Fruit fly (Drosophila melanogaster) whole organism, embryonic: ENCODE measurements around the gene CG4210.

ENCODE experiments used
- ATbp ChIP-seq: fragments of 200-800 bp; sonication (Bioruptor generic); optimal IDR thresholded peaks from 2 replicates; lab custom pipeline; 2017; ENCODE audit warnings: missing biosample characterization, mild to moderate bottlenecking, missing genetic modification characterization, missing genetic modification reagents
- Antp ChIP-seq: fragments of 200-800 bp; sonication (Bioruptor generic); optimal IDR thresholded peaks from 3 replicates; lab custom pipeline; 2016; ENCODE audit warnings: missing biosample characterization, missing genetic modification characterization
- Atf-2 ChIP-seq: fragments of 200-800 bp; sonication (Bioruptor generic); optimal IDR thresholded peaks from 2 replicates; lab custom pipeline; 2016; ENCODE audit warnings: missing biosample characterization, missing genetic modification characterization
- B-H1 ChIP-seq: fragments of 200-800 bp; sonication (Bioruptor generic); IDR thresholded peaks from 3 replicates; pipeline ENCODE4 v1.3.6; 2022; ENCODE audit warnings: missing biosample characterization, missing genetic modification characterization
- CG1024 ChIP-seq: fragments of 200-800 bp; sonication (Bioruptor generic); IDR thresholded peaks from 2 replicates; pipeline ENCODE4 v1.3.6; 2022; ENCODE audit warnings: missing biosample characterization, missing genetic modification characterization
- CG10565 ChIP-seq: fragments of 200-800 bp; sonication (Bioruptor generic); optimal IDR thresholded peaks from 3 replicates; lab custom pipeline; 2016; ENCODE audit warnings: missing biosample characterization, mild to moderate bottlenecking, missing genetic modification characterization
- CG10654 ChIP-seq: fragments of 200-800 bp; sonication (Bioruptor generic); optimal IDR thresholded peaks from 2 replicates; lab custom pipeline; 2016; ENCODE audit warnings: missing biosample characterization, missing genetic modification characterization
- CG12071 ChIP-seq: fragments of 200-800 bp; sonication (Bioruptor generic); optimal IDR thresholded peaks from 3 replicates; lab custom pipeline; 2018; ENCODE audit warnings: missing biosample characterization, mild to moderate bottlenecking, missing genetic modification characterization
- CG12219 ChIP-seq: fragments of 200-800 bp; sonication (Bioruptor generic); optimal IDR thresholded peaks from 3 replicates; lab custom pipeline; 2018; ENCODE audit warnings: missing biosample characterization, mild to moderate bottlenecking, missing genetic modification characterization
- CG12744 ChIP-seq: fragments of 200-800 bp; sonication (Bioruptor generic); optimal IDR thresholded peaks from 2 replicates; lab custom pipeline; 2016; ENCODE audit warnings: missing biosample characterization, missing genetic modification characterization
- CG14667 ChIP-seq: fragments of 200-800 bp; sonication (Bioruptor generic); IDR thresholded peaks from 2 replicates; pipeline ENCODE4 v1.3.6; 2022; ENCODE audit warnings: missing biosample characterization, missing genetic modification characterization
- CG1647 ChIP-seq: fragments of 200-800 bp; sonication (Bioruptor generic); optimal IDR thresholded peaks from 3 replicates; lab custom pipeline; 2016; ENCODE audit warnings: missing biosample characterization, missing genetic modification characterization
- CG16779 ChIP-seq: fragments of 200-800 bp; sonication (Bioruptor generic); IDR thresholded peaks from 2 replicates; pipeline ENCODE4 v1.3.6; 2022; ENCODE audit warnings: missing biosample characterization, missing genetic modification characterization
- CG31388 ChIP-seq: fragments of 200-800 bp; sonication (Bioruptor generic); optimal IDR thresholded peaks from 2 replicates; lab custom pipeline; 2016; ENCODE audit warnings: missing biosample characterization, missing genetic modification characterization
- CG3281 ChIP-seq: fragments of 200-800 bp; sonication (Bioruptor generic); optimal IDR thresholded peaks from 3 replicates; lab custom pipeline; 2017; ENCODE audit warnings: missing biosample characterization, mild to moderate bottlenecking, missing genetic modification characterization
- CG3726 ChIP-seq: fragments of 200-800 bp; sonication (Bioruptor generic); IDR thresholded peaks from 3 replicates; pipeline ENCODE4, ENCODE4 v1.3.6; 2022; ENCODE audit warnings: missing biosample characterization, missing genetic modification characterization
- CG4820 ChIP-seq: fragments of 200-800 bp; sonication (Bioruptor generic); optimal IDR thresholded peaks from 3 replicates; lab custom pipeline; 2016; ENCODE audit warnings: missing biosample characterization, missing genetic modification characterization
- CG5180 ChIP-seq: fragments of 200-800 bp; sonication (Bioruptor generic); optimal IDR thresholded peaks from 3 replicates; lab custom pipeline; 2017; ENCODE audit warnings: missing biosample characterization, missing genetic modification characterization, mild to moderate bottlenecking, moderate library complexity, missing genetic modification reagents
- CG6765 ChIP-seq: fragments of 200-800 bp; sonication (Bioruptor generic); optimal IDR thresholded peaks from 3 replicates; lab custom pipeline; 2017; ENCODE audit warnings: missing biosample characterization, mild to moderate bottlenecking, missing genetic modification characterization
- CG7556 ChIP-seq: fragments of 200-800 bp; sonication (Bioruptor generic); optimal IDR thresholded peaks from 2 replicates; lab custom pipeline; 2017; ENCODE audit warnings: missing biosample characterization, mild to moderate bottlenecking, missing genetic modification characterization
- CG8388 ChIP-seq: fragments of 200-800 bp; sonication (Bioruptor generic); optimal IDR thresholded peaks from 2 replicates; lab custom pipeline; 2019; ENCODE audit warnings: missing biosample characterization, mild to moderate bottlenecking, missing genetic modification characterization, moderate library complexity
- CkIIα-i1 ChIP-seq: fragments of 200-800 bp; sonication (Bioruptor generic); IDR thresholded peaks from 2 replicates; pipeline ENCODE4 v1.3.6; 2022; ENCODE audit warnings: missing biosample characterization, missing genetic modification characterization
- Deaf1 ChIP-seq: fragments of 200-800 bp; optimal IDR thresholded peaks from 3 replicates; lab custom pipeline; 2019; ENCODE audit warnings: missing biosample characterization, mild to moderate bottlenecking, missing genetic modification characterization, moderate library complexity
- Dfd ChIP-seq, 2 experiments: fragments of >200 bp; optimal IDR thresholded peaks; 2 replicates each; lab custom pipeline; 2017; ENCODE audit warnings: missing biosample characterization in 2 of 2, missing genetic modification characterization in 2 of 2
- Dip3 ChIP-seq: fragments of 200-800 bp; sonication (Bioruptor generic); optimal IDR thresholded peaks from 3 replicates; lab custom pipeline; 2016; ENCODE audit warnings: missing biosample characterization, missing genetic modification characterization
- Dp ChIP-seq: fragments of 200-800 bp; sonication (Bioruptor generic); optimal IDR thresholded peaks from 2 replicates; lab custom pipeline; 2018; ENCODE audit warnings: missing biosample characterization, mild to moderate bottlenecking, missing genetic modification characterization, moderate library complexity
- Gug ChIP-seq: fragments of 200-800 bp; sonication (Bioruptor generic); IDR thresholded peaks from 4 replicates; pipeline ENCODE4 v1.3.6; 2022; ENCODE audit warnings: missing biosample characterization, missing genetic modification characterization
- HLH4C ChIP-seq: fragments of 200-800 bp; sonication (Bioruptor generic); IDR thresholded peaks from 3 replicates; pipeline ENCODE4 v1.3.6; 2022; ENCODE audit warnings: missing biosample characterization, missing genetic modification characterization; ENCODE audit not compliant: partially characterized antibody
- Hey ChIP-seq: fragments of 200-800 bp; sonication (Bioruptor generic); optimal IDR thresholded peaks from 3 replicates; lab custom pipeline; 2018; ENCODE audit warnings: missing biosample characterization, mild to moderate bottlenecking, missing genetic modification characterization
- Hmr ChIP-seq: fragments of 200-800 bp; sonication (Bioruptor generic); optimal IDR thresholded peaks from 3 replicates; lab custom pipeline; 2017; ENCODE audit warnings: mild to moderate bottlenecking, missing biosample characterization, missing genetic modification reagents, missing genetic modification characterization
- Hr3 ChIP-seq: fragments of 200-800 bp; sonication (Bioruptor generic); optimal IDR thresholded peaks from 3 replicates; lab custom pipeline; 2016; ENCODE audit warnings: missing biosample characterization, missing genetic modification characterization
- Jarid2 ChIP-seq: fragments of 200-800 bp; sonication (Bioruptor generic); optimal IDR thresholded peaks from 3 replicates; lab custom pipeline; 2017; ENCODE audit warnings: mild to moderate bottlenecking, missing biosample characterization, missing genetic modification reagents, missing genetic modification characterization
- Sry-β ChIP-seq: fragments of 200-800 bp; sonication (Bioruptor generic); optimal IDR thresholded peaks from 2 replicates; lab custom pipeline; 2018; ENCODE audit warnings: missing biosample characterization, mild to moderate bottlenecking, missing genetic modification characterization, moderate library complexity
- aop ChIP-seq: fragments of 200-800 bp; sonication (Bioruptor generic); IDR thresholded peaks from 2 replicates; pipeline ENCODE4 v1.3.6; 2022; ENCODE audit warnings: missing biosample characterization, missing genetic modification characterization
- ara ChIP-seq: fragments of 200-800 bp; sonication (Bioruptor generic); IDR thresholded peaks from 2 replicates; pipeline ENCODE4 v1.3.6; 2022; ENCODE audit warnings: missing biosample characterization, missing genetic modification characterization
- ase ChIP-seq: fragments of 200-800 bp; sonication (Bioruptor generic); IDR thresholded peaks from 3 replicates; pipeline ENCODE4 v1.3.6; 2022; ENCODE audit warnings: missing biosample characterization, missing genetic modification characterization
- cas ChIP-seq: fragments of 200-800 bp; sonication (Bioruptor generic); IDR thresholded peaks from 2 replicates; pipeline ENCODE4 v1.3.6; 2022; ENCODE audit warnings: missing biosample characterization, missing genetic modification characterization
- dimm ChIP-seq: fragments of 200-800 bp; sonication (Bioruptor generic); IDR thresholded peaks from 2 replicates; pipeline ENCODE4 v1.3.6; 2022; ENCODE audit warnings: missing biosample characterization, missing genetic modification characterization
- ftz-f1 ChIP-seq: fragments of 200-800 bp; sonication (Bioruptor generic); optimal IDR thresholded peaks from 2 replicates; lab custom pipeline; 2016; ENCODE audit warnings: missing biosample characterization, missing genetic modification characterization
- gcm ChIP-seq: fragments of 200-800 bp; sonication (Bioruptor generic); optimal IDR thresholded peaks from 2 replicates; lab custom pipeline; 2019; ENCODE audit warnings: missing biosample characterization, mild to moderate bottlenecking, missing genetic modification characterization, moderate library complexity
- gem ChIP-seq: fragments of 200-800 bp; sonication (Bioruptor generic); optimal IDR thresholded peaks from 2 replicates; lab custom pipeline; 2019; ENCODE audit warnings: missing biosample characterization, mild to moderate bottlenecking, missing genetic modification characterization, moderate library complexity
- jigr1 ChIP-seq: fragments of 200-800 bp; sonication (Bioruptor generic); IDR thresholded peaks from 3 replicates; pipeline ENCODE4 v1.3.6; 2022; ENCODE audit warnings: missing biosample characterization, missing genetic modification characterization
- klu ChIP-seq: fragments of 200-800 bp; sonication (Bioruptor generic); IDR thresholded peaks from 2 replicates; pipeline ENCODE4 v1.3.6; 2022; ENCODE audit warnings: missing biosample characterization, missing genetic modification characterization
- pb ChIP-seq: fragments of 200-800 bp; sonication (Bioruptor generic); optimal IDR thresholded peaks from 3 replicates; lab custom pipeline; 2016; ENCODE audit warnings: missing biosample characterization, missing genetic modification characterization
- peb ChIP-seq: fragments of 200-800 bp; sonication (Bioruptor generic); IDR thresholded peaks from 2 replicates; pipeline ENCODE4 v1.3.6; 2022; ENCODE audit warnings: missing biosample characterization, missing genetic modification characterization
- row ChIP-seq: fragments of 200-800 bp; sonication (Bioruptor generic); IDR thresholded peaks from 3 replicates; pipeline ENCODE4 v1.3.6; 2022; ENCODE audit warnings: missing biosample characterization, missing genetic modification characterization
- run ChIP-seq: fragments of 200-800 bp; sonication (Bioruptor generic); optimal IDR thresholded peaks from 3 replicates; lab custom pipeline; 2018; ENCODE audit warnings: missing biosample characterization, mild to moderate bottlenecking, missing genetic modification characterization
- sens ChIP-seq: fragments of 200-800 bp; sonication (Bioruptor generic); peaks from one replicate; lab custom pipeline; 2016; ENCODE audit warnings: missing biosample characterization, missing genetic modification characterization
- so ChIP-seq: fragments of 200-800 bp; sonication (Bioruptor generic); IDR thresholded peaks from 3 replicates; pipeline ENCODE4 v1.3.6; 2022; ENCODE audit warnings: missing biosample characterization, missing genetic modification characterization
- tx ChIP-seq: fragments of 200-800 bp; sonication (Bioruptor generic); optimal IDR thresholded peaks from 2 replicates; lab custom pipeline; 2016; ENCODE audit warnings: missing biosample characterization, missing genetic modification characterization

Gene CG4210

DNA sequence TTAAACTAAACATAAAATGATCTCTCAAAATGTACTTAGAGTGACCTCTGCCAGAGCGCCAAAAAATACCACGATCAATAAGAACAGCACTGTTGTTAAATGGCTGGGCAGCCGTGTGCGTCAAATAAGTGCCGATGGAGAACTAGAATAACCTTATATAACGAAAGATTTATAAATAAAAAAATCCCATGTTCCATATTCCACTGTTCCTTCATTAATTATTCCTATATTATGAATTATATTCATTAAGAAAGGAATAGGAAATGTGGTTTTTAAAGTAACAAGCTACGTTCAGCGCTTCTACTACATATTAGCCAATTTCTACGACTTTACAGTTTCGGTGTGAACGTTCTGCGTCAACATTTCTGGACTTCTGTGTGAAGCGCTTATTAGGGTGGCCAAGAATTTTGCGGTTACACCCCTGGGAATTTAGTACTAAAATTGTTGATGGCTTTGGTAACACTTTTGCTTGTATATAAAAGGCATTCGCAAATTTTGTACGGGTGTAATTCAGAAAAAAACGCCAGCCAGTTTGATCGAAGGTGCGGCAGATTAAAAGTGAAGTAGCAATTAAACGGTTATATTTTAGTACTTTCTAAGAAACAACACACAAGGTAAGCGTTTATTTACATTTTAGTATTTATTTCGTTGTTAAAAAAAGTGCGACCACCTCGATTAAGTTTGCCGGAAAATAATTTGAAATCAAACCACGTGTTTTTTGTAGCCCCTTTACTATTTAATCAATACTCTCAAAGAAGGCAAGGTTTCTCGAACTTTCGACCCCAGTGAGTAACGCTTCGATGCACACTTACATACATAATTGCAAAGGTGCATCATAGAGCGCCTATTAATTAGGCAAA lies 28.6 kb downstream of the CG4210 start, which contains the start of the genes tefu and Hsc70-4 (continued):
- TF ChIP-seq ftz-f1 (GFP tag; lab: Kevin White, UChicago) (no peak), HLH4C (GFP tag; lab: Robert Waterston, UW) (peak; percentile 11; the same call in 1 of the 3 replicates), Jarid2 (no peak), dimm (peak; percentile 32; the same call in 1 of the 2 replicates), tx (peak; percentile 60), CG4820 (GFP tag; lab: Kevin White, UChicago) (peak; percentile 72), Atf-2 (GFP tag; lab: Kevin White, UChicago) (peak; percentile 63), klu (GFP tag; lab: Robert Waterston, UW) (peak; percentile 81), ATbp (GFP tag; lab: Kevin White, UChicago) (peak; percentile 31), Deaf1 (tag; lab: Kevin White, UChicago) (no peak), so (peak; percentile 62; the same call in 1 of the 3 replicates), CG31388 (GFP tag; lab: Kevin White, UChicago) (no peak), CG10565 (no peak), B-H1 (GFP tag; lab: Robert Waterston, UW) (peak; percentile 73), gcm (GFP tag; lab: Kevin White, UChicago) (no peak), gem (peak; percentile 86), cas (GFP tag; lab: Robert Waterston, UW) (no peak; the same call in 1 of the 2 replicates), CG1024 (GFP tag; lab: Robert Waterston, UW) (peak; percentile 83), CG3726 (GFP tag; lab: Robert Waterston, UW) (peak; percentile 75; the same call in 2 of the 3 replicates), run (tag; lab: Kevin White, UChicago) (peak; percentile 79), ara (GFP tag; lab: Robert Waterston, UW) (peak; percentile 70), CG5180 (no peak), sens (peak; percentile 86), jigr1 (peak; percentile 69; the same call in 2 of the 3 replicates), CkIIα-i1 (GFP tag; lab: Robert Waterston, UW) (no peak), CG7556 (GFP tag; lab: Kevin White, UChicago) (no peak), Antp (peak; percentile 69), CG6765 (GFP tag; lab: Kevin White, UChicago) (no peak), Hey (no peak), Dp (GFP tag; lab: Kevin White, UChicago) (peak; percentile 69), CG3281 (GFP tag; lab: Kevin White, UChicago) (peak; percentile 44), CG14667 (peak; percentile 77), Dfd (GFP tag; optimal IDR thresholded peaks at IDR 0.05; lab: Kevin White, UChicago) (peak in 1 of 2 experiments; percentile 79), Hr3 (GFP tag; lab: Kevin White, UChicago) (peak; percentile 81), aop (no peak), CG12219 (GFP tag; lab: Kevin White, UChicago) (peak; percentile 8), CG8388 (GFP tag; lab: Kevin White, UChicago) (peak; percentile 50), CG16779 (GFP tag; lab: Robert Waterston, UW) (no peak), Dip3 (GFP tag; lab: Kevin White, UChicago) (peak; percentile 77), CG12744 (peak; percentile 13), row (GFP tag; lab: Robert Waterston, UW) (peak; percentile 93), pb (GFP tag; lab: Kevin White, UChicago) (no peak), Sry-β (peak; percentile 62), ase (peak; percentile 79; the same call in 2 of the 3 replicates), CG12071 (GFP tag; lab: Kevin White, UChicago) (peak; percentile 25), CG1647 (GFP tag; lab: Kevin White, UChicago) (peak; percentile 83), Hmr (GFP tag; lab: Kevin White, UChicago) (peak; percentile 14), peb (peak; percentile 49; the same call in 1 of the 2 replicates), CG10654 (GFP tag; lab: Kevin White, UChicago) (peak; percentile 81), Gug (GFP tag; lab: Robert Waterston, UW) (peak; percentile 92)
